Worm (Caenorhabditis elegans) whole organism, L4 larva: ENCODE measurements around the gene prp-19.
A peak's percentile ranks its signal among the peaks of the same experiment; 100 is the strongest.

Experiments
- F44E2.7 ChIP-seq: fragments of 200-800 bp; sonication (Bioruptor generic); IDR thresholded peaks from 2 replicates; pipeline ENCODE4 v2.1.2; 2022; ENCODE audit warnings: missing genetic modification characterization, missing compliant biosample characterization
- F49E8.2 ChIP-seq: sonication (generic microtip); optimal IDR thresholded peaks from 2 replicates; lab custom pipeline; 2016; ENCODE audit warnings: missing compliant biosample characterization, mild to moderate bottlenecking, missing genetic modification characterization, borderline replicate concordance
- R02D3.7 ChIP-seq: fragments of 150-350 bp; sonication (generic microtip); optimal IDR thresholded peaks from 3 replicates; lab custom pipeline; 2014; ENCODE audit warnings: missing biosample characterization, missing genetic modification characterization
- T20F7.1 ChIP-seq: fragments of 200-800 bp; sonication (Bioruptor generic); optimal IDR thresholded peaks from 2 replicates; lab custom pipeline; 2018; ENCODE audit warnings: mild to moderate bottlenecking, missing genetic modification characterization, missing compliant biosample characterization
- Y105C5A.15 ChIP-seq: fragments of 200-800 bp; sonication (Bioruptor generic); IDR thresholded peaks from 2 replicates; pipeline ENCODE4 v1.3.6; 2022; ENCODE audit warnings: missing genetic modification characterization, missing compliant biosample characterization
- Y48G9A.11 ChIP-seq: fragments of 200-800 bp; sonication (Bioruptor generic); IDR thresholded peaks from 2 replicates; pipeline ENCODE4 v1.3.6; 2022; ENCODE audit warnings: missing genetic modification reagents, missing genetic modification characterization, missing compliant biosample characterization
- ZK337.2 ChIP-seq: fragments of 200-800 bp; sonication (Bioruptor generic); IDR thresholded peaks from 2 replicates; pipeline ENCODE4 v1.3.6; 2022; ENCODE audit warnings: missing genetic modification reagents, missing genetic modification characterization, missing compliant biosample characterization
- ama-1 ChIP-seq: fragments of 150-350 bp; optimal IDR thresholded peaks from 2 replicates; lab custom pipeline; 2014; ENCODE audit warnings: inconsistent platforms, mixed read lengths
- arid-1 ChIP-seq: fragments of 200-800 bp; sonication (Bioruptor generic); conservative IDR thresholded peaks from 2 replicates; pipeline ENCODE4 v1.3.6; 2022; ENCODE audit warnings: missing genetic modification reagents, missing genetic modification characterization, missing compliant biosample characterization
- ceh-28 ChIP-seq: fragments of 150-350 bp; optimal IDR thresholded peaks from 2 replicates; lab custom pipeline; 2014; ENCODE audit warnings: missing biosample characterization, missing genetic modification reagents, missing genetic modification characterization
- ceh-44 ChIP-seq: fragments of 200-800 bp; sonication (Bioruptor generic); IDR thresholded peaks from 2 replicates; pipeline ENCODE4 v1.3.6; 2022; ENCODE audit warnings: missing genetic modification reagents, missing genetic modification characterization, missing compliant biosample characterization
- ceh-62 ChIP-seq: sonication (generic microtip); optimal IDR thresholded peaks from 2 replicates; lab custom pipeline; 2017; ENCODE audit warnings: missing biosample characterization, missing genetic modification characterization
- ces-1 ChIP-seq: fragments of 150-350 bp; sonication (generic microtip); optimal IDR thresholded peaks from 4 replicates; lab custom pipeline; 2014; ENCODE audit warnings: missing biosample characterization, missing genetic modification reagents, missing genetic modification characterization
- cey-2 ChIP-seq: sonication (generic microtip); optimal IDR thresholded peaks from 3 replicates; lab custom pipeline; 2017; ENCODE audit warnings: missing genetic modification characterization, mild to moderate bottlenecking, missing compliant biosample characterization, antibody characterized with exemption, borderline replicate concordance; ENCODE audit not compliant: insufficient read depth
- ctbp-1 ChIP-seq: fragments of 200-800 bp; sonication (Bioruptor generic); IDR thresholded peaks from 2 replicates; pipeline ENCODE4 v1.3.6; 2022; ENCODE audit warnings: missing genetic modification reagents, missing genetic modification characterization, missing compliant biosample characterization
- daf-12 ChIP-seq: fragments of 150-350 bp; optimal IDR thresholded peaks from 2 replicates; lab custom pipeline; 2014; ENCODE audit warnings: missing biosample characterization, missing genetic modification reagents, missing genetic modification characterization
- daf-16 ChIP-seq, 3 experiments: sonication (generic microtip); optimal IDR thresholded peaks; 2 replicates each; lab custom pipeline; 2016 to 2017; ENCODE audit warnings: missing genetic modification characterization in 3 of 3, missing genetic modification reagents in 3 of 3, mild to moderate bottlenecking in 2 of 3, missing compliant biosample characterization in 2 of 3, missing biosample characterization in 1 of 3, moderate library complexity in 1 of 3
- daf-19 ChIP-seq: fragments of 200-800 bp; sonication (Bioruptor generic); conservative IDR thresholded peaks from 2 replicates; pipeline ENCODE4 v1.3.6; 2022; ENCODE audit warnings: missing genetic modification characterization, missing compliant biosample characterization
- dmd-8 ChIP-seq: fragments of 200-800 bp; sonication (Bioruptor generic); IDR thresholded peaks from 2 replicates; pipeline ENCODE4 v1.3.6; 2022; ENCODE audit warnings: missing genetic modification characterization, missing compliant biosample characterization
- dmd-9 ChIP-seq: fragments of 200-800 bp; sonication (Bioruptor generic); IDR thresholded peaks from 2 replicates; pipeline ENCODE4 v1.3.6; 2022; ENCODE audit warnings: missing genetic modification reagents, missing genetic modification characterization, missing compliant biosample characterization
- duxl-1 ChIP-seq: sonication (generic microtip); optimal IDR thresholded peaks from 2 replicates; lab custom pipeline; 2016; ENCODE audit warnings: mild to moderate bottlenecking, missing genetic modification characterization, moderate library complexity, missing compliant biosample characterization; ENCODE audit not compliant: poor library complexity
- egl-43 ChIP-seq: fragments of 200-800 bp; sonication (Bioruptor generic); IDR thresholded peaks from 2 replicates; pipeline ENCODE4 v1.3.6; 2022; ENCODE audit warnings: missing genetic modification reagents, missing genetic modification characterization, missing compliant biosample characterization
- fkh-10 ChIP-seq: fragments of 150-350 bp; optimal IDR thresholded peaks from 2 replicates; lab custom pipeline; 2014; ENCODE audit warnings: missing biosample characterization, missing genetic modification reagents, missing genetic modification characterization
- fos-1 ChIP-seq: fragments of 150-350 bp; optimal IDR thresholded peaks from 2 replicates; lab custom pipeline; 2014; ENCODE audit warnings: missing biosample characterization, missing genetic modification characterization
- gei-8 ChIP-seq: fragments of 200-800 bp; sonication (Bioruptor generic); optimal IDR thresholded peaks from 2 replicates; lab custom pipeline; 2018; ENCODE audit warnings: mild to moderate bottlenecking, missing genetic modification characterization, missing compliant biosample characterization
- hlh-30 ChIP-seq: sonication (generic microtip); optimal IDR thresholded peaks from 2 replicates; lab custom pipeline; 2017; ENCODE audit warnings: antibody characterized with exemption, mild to moderate bottlenecking, missing genetic modification characterization, missing compliant biosample characterization; ENCODE audit not compliant: insufficient read depth
- hmg-1.1 ChIP-seq: fragments of 200-800 bp; sonication (Bioruptor generic); IDR thresholded peaks from 2 replicates; pipeline ENCODE4 v1.3.6; 2022; ENCODE audit warnings: missing genetic modification reagents, missing genetic modification characterization, missing compliant biosample characterization
- lin-29 ChIP-seq: fragments of 200-800 bp; sonication (Bioruptor generic); IDR thresholded peaks from 2 replicates; pipeline ENCODE4 v1.3.6; 2022; ENCODE audit warnings: missing genetic modification reagents, missing genetic modification characterization, missing compliant biosample characterization
- lin-38 ChIP-seq: fragments of 200-800 bp; sonication (Bioruptor generic); IDR thresholded peaks from 2 replicates; pipeline ENCODE4 v1.3.6; 2022; ENCODE audit warnings: missing genetic modification reagents, missing genetic modification characterization, missing compliant biosample characterization
- lin-39 ChIP-seq: fragments of 150-350 bp; optimal IDR thresholded peaks from 2 replicates; lab custom pipeline; 2014; ENCODE audit warnings: missing biosample characterization, missing genetic modification reagents, missing genetic modification characterization
- lir-3 ChIP-seq: sonication (generic microtip); optimal IDR thresholded peaks from 2 replicates; lab custom pipeline; 2016; ENCODE audit warnings: mild to moderate bottlenecking, missing genetic modification characterization, missing compliant biosample characterization
- lsy-2 ChIP-seq, 2 experiments: fragments of 150-350 bp in 1 of 2; sonication (generic microtip) in 1 of 2; optimal IDR thresholded peaks; 2 replicates each; lab custom pipeline; 2014 to 2017; ENCODE audit warnings: missing biosample characterization in 2 of 2, missing genetic modification characterization in 2 of 2
- madf-5 ChIP-seq, 2 experiments: fragments of 200-800 bp; sonication (Bioruptor generic); IDR thresholded peaks; 2 replicates each; pipeline ENCODE4 v1.3.6; 2022; ENCODE audit warnings: missing compliant biosample characterization in 2 of 2, missing genetic modification characterization in 2 of 2
- madf-9 ChIP-seq: fragments of 200-800 bp; sonication (Bioruptor generic); conservative IDR thresholded peaks from 2 replicates; pipeline ENCODE4 v1.3.6; 2022; ENCODE audit warnings: missing genetic modification reagents, missing genetic modification characterization, missing compliant biosample characterization
- mxl-2 ChIP-seq: fragments of 200-800 bp; sonication (Bioruptor generic); conservative IDR thresholded peaks from 2 replicates; pipeline ENCODE4 v1.3.6; 2022; ENCODE audit warnings: missing genetic modification reagents, missing genetic modification characterization, missing compliant biosample characterization
- nhr-10 ChIP-seq: fragments of 150-350 bp; optimal IDR thresholded peaks from 2 replicates; lab custom pipeline; 2014; ENCODE audit warnings: missing biosample characterization, missing genetic modification characterization
- nhr-11 ChIP-seq: fragments of 150-350 bp; optimal IDR thresholded peaks from 2 replicates; lab custom pipeline; 2014; ENCODE audit warnings: missing biosample characterization, missing genetic modification characterization
- nhr-28 ChIP-seq: fragments of 150-350 bp; optimal IDR thresholded peaks from 2 replicates; lab custom pipeline; 2014; ENCODE audit warnings: missing biosample characterization, missing genetic modification characterization
- nhr-48 ChIP-seq: sonication (generic microtip); optimal IDR thresholded peaks from 2 replicates; lab custom pipeline; 2016; ENCODE audit warnings: mild to moderate bottlenecking, missing genetic modification characterization, missing compliant biosample characterization
- nhr-6 ChIP-seq: fragments of 150-350 bp; optimal IDR thresholded peaks from 2 replicates; lab custom pipeline; 2014; ENCODE audit warnings: missing biosample characterization, missing genetic modification characterization
- pha-4 ChIP-seq, 2 experiments: fragments of 150-350 bp in 1 of 2; fragments of 200-800 bp in 1 of 2; sonication (Bioruptor generic) in 1 of 2; IDR thresholded peaks in 1 of 2; optimal IDR thresholded peaks in 1 of 2; 2 replicates each; pipeline versions ENCODE4 v1.3.6 to Lab custom; 2014 to 2022; ENCODE audit warnings: missing genetic modification characterization in 2 of 2, missing genetic modification reagents in 2 of 2, missing biosample characterization in 1 of 2, missing compliant biosample characterization in 1 of 2
- pqm-1 ChIP-seq: sonication (generic microtip); optimal IDR thresholded peaks from 2 replicates; lab custom pipeline; 2017; ENCODE audit warnings: missing biosample characterization, missing genetic modification characterization
- sdz-12 ChIP-seq: fragments of 200-800 bp; sonication (Bioruptor generic); optimal IDR thresholded peaks from 2 replicates; lab custom pipeline; 2018; ENCODE audit warnings: mild to moderate bottlenecking, missing genetic modification characterization, missing compliant biosample characterization
- set-16 ChIP-seq: fragments of 200-800 bp; sonication (Bioruptor generic); IDR thresholded peaks from 2 replicates; pipeline ENCODE4 v1.3.6; 2022; ENCODE audit warnings: missing genetic modification reagents, missing genetic modification characterization, missing compliant biosample characterization
- snpc-4 ChIP-seq: fragments of 150-350 bp; optimal IDR thresholded peaks from 2 replicates; lab custom pipeline; 2014; ENCODE audit warnings: missing biosample characterization, missing genetic modification characterization
- unc-39 ChIP-seq: sonication (generic microtip); optimal IDR thresholded peaks from 2 replicates; lab custom pipeline; 2017; ENCODE audit warnings: missing biosample characterization, missing genetic modification characterization
- unc-62 ChIP-seq, 3 experiments: fragments of 150-350 bp in 1 of 3; sonication (generic microtip); optimal IDR thresholded peaks in 2 of 3; peaks in 1 of 3; 1 replicate in 1 of 3; 2 replicates in 2 of 3; lab custom pipeline; 2014 to 2017; ENCODE audit warnings: missing biosample characterization in 3 of 3, missing genetic modification characterization in 3 of 3, missing genetic modification reagents in 3 of 3, missing genotype in 1 of 3
- zag-1 ChIP-seq: fragments of 150-350 bp; optimal IDR thresholded peaks from 2 replicates; lab custom pipeline; 2014; ENCODE audit warnings: missing biosample characterization, missing genetic modification characterization
- zfp-2 ChIP-seq: sonication (generic microtip); optimal IDR thresholded peaks from 2 replicates; lab custom pipeline; 2016; ENCODE audit warnings: mild to moderate bottlenecking, missing genetic modification characterization, missing compliant biosample characterization
- zip-11 ChIP-seq: fragments of 200-800 bp; sonication (Bioruptor generic); IDR thresholded peaks from 2 replicates; pipeline ENCODE4 v1.3.6; 2022; ENCODE audit warnings: missing genetic modification characterization, missing compliant biosample characterization

The prp-19 gene

DNA sequence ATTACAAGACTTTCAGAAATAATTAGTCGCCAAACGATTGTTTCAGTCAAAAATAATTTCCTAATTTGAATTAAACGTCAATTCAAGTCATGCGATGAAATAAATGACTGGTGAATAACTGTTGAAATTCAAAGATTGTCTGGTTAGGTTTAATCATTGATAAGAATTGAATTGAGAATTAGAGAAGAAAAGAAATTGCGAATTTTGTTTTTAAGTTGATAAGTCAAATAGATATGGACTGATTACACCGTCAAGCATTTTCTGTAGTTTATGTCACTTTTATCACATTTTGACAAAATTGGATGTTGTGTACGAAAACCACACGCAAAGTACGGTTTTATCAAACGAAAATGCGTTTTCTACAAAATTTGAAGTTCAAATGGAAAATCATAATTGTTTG, 29.4 kb upstream of the prp-19 start (continued):
- TF ChIP-seq lir-3 (tag; lab: Kevin White, UChicago) (no peak), snpc-4 (tag; lab: Kevin White, UChicago) (no peak), daf-19 (no peak), set-16 (GFP tag; lab: Robert Waterston, UW) (no peak), F44E2.7 (GFP tag; lab: Robert Waterston, UW) (no peak), cey-2 (tag; lab: Kevin White, UChicago) (peak; percentile 12), hmg-1.1 (GFP tag; lab: Robert Waterston, UW) (no peak), zag-1 (tag; lab: Kevin White, UChicago) (no peak), ceh-28 (tag; lab: Kevin White, UChicago) (no peak), nhr-48 (tag; lab: Kevin White, UChicago) (peak; percentile 67), unc-39 (no peak), hlh-30 (tag; lab: Kevin White, UChicago) (peak; percentile 62), arid-1 (GFP tag; lab: Robert Waterston, UW) (no peak), lsy-2 (tag; optimal IDR thresholded peaks at IDR 0.05; lab: Kevin White, UChicago) (peak in 1 of 2 experiments; percentile 58), Y105C5A.15 (GFP tag; lab: Robert Waterston, UW) (no peak), daf-16 (GFP tag; optimal IDR thresholded peaks at IDR 0.05; lab: Kevin White, UChicago) (peak in 1 of 2 experiments; percentile 26), daf-16 (tag; optimal IDR thresholded peaks at IDR 0.05; lab: Kevin White, UChicago) (peak; percentile 94), daf-12 (tag; lab: Kevin White, UChicago) (no peak), Y48G9A.11 (no peak), duxl-1 (tag; lab: Kevin White, UChicago) (no peak), nhr-10 (tag; lab: Kevin White, UChicago) (no peak), lin-39 (no peak), mxl-2 (GFP tag; lab: Robert Waterston, UW) (no peak), ceh-44 (GFP tag; lab: Robert Waterston, UW) (no peak), unc-62 (GFP tag; optimal IDR thresholded peaks at IDR 0.05 in 1 of 2; lab: Kevin White, UChicago) (peak; percentile 15 to 98), unc-62 (tag; optimal IDR thresholded peaks at IDR 0.05; lab: Kevin White, UChicago) (no peak), T20F7.1 (GFP tag; lab: Kevin White, UChicago) (peak; percentile 58), ZK337.2 (GFP tag; lab: Robert Waterston, UW) (no peak), ama-1 (lab: Kevin White, UChicago) (no peak), pqm-1 (peak; percentile 82), sdz-12 (GFP tag; lab: Kevin White, UChicago) (no peak), nhr-11 (no peak), lin-29 (GFP tag; lab: Robert Waterston, UW) (no peak), pha-4 (GFP tag; IDR thresholded peaks at IDR 0.05; lab: Robert Waterston, UW) (no peak; the same call in 1 of the 2 replicates), pha-4 (tag; optimal IDR thresholded peaks at IDR 0.05; lab: Kevin White, UChicago) (no peak), gei-8 (GFP tag; lab: Kevin White, UChicago) (no peak), zfp-2 (tag; lab: Kevin White, UChicago) (no peak), egl-43 (GFP tag; lab: Robert Waterston, UW) (no peak), dmd-8 (no peak), fos-1 (tag; lab: Kevin White, UChicago) (no peak), R02D3.7 (tag; lab: Kevin White, UChicago) (no peak), madf-5 (GFP tag; IDR thresholded peaks at IDR 0.05; lab: Robert Waterston, UW) (no peak), ctbp-1 (GFP tag; lab: Robert Waterston, UW) (no peak), ceh-62 (tag; lab: Kevin White, UChicago) (no peak), nhr-6 (tag; lab: Kevin White, UChicago) (no peak), fkh-10 (no peak), ces-1 (no peak), zip-11 (GFP tag; lab: Robert Waterston, UW) (no peak), dmd-9 (GFP tag; lab: Robert Waterston, UW) (no peak), madf-9 (no peak), nhr-28 (tag; lab: Kevin White, UChicago) (peak; percentile 99), lin-38 (GFP tag; lab: Robert Waterston, UW) (no peak), F49E8.2 (tag; lab: Kevin White, UChicago) (no peak)
